Worm (Caenorhabditis elegans) whole organism, young adult: Measurements from ENCODE around the gene puf-6.
A peak's percentile ranks its signal among the peaks of the same experiment; 100 is the strongest.

Experiments used
- F33H1.4 ChIP-seq: fragments of 200-800 bp; sonication (Bioruptor generic); IDR thresholded peaks from 2 replicates; pipeline ENCODE4 v1.3.6; 2022; ENCODE audit warnings: missing genetic modification reagents, missing genetic modification characterization, missing compliant biosample characterization
- F57A8.1 ChIP-seq: fragments of 200-800 bp; sonication (Bioruptor generic); optimal IDR thresholded peaks from 2 replicates; lab custom pipeline; 2018; ENCODE audit warnings: mild to moderate bottlenecking, missing genetic modification characterization, moderate library complexity, missing compliant biosample characterization
- ZK185.1 ChIP-seq: sonication (generic microtip); optimal IDR thresholded peaks from 2 replicates; lab custom pipeline; 2016; ENCODE audit warnings: mild to moderate bottlenecking, missing genetic modification characterization, missing compliant biosample characterization; ENCODE audit not compliant: poor library complexity, severe bottlenecking
- aptf-2 ChIP-seq: fragments of 200-800 bp; sonication (Bioruptor generic); conservative IDR thresholded peaks from 2 replicates; pipeline ENCODE4 v1.3.6; 2022; ENCODE audit warnings: missing genetic modification reagents, missing genetic modification characterization, missing compliant biosample characterization
- attf-5 ChIP-seq: fragments of 200-800 bp; sonication (Bioruptor generic); optimal IDR thresholded peaks from 2 replicates; lab custom pipeline; 2018; ENCODE audit warnings: mild to moderate bottlenecking, missing genetic modification characterization, missing compliant biosample characterization
- cebp-1 ChIP-seq, 2 experiments: fragments of 200-800 bp in 1 of 2; sonication (Bioruptor generic) in 1 of 2; sonication (generic microtip) in 1 of 2; IDR thresholded peaks in 1 of 2; optimal IDR thresholded peaks in 1 of 2; 2 replicates each; pipeline versions ENCODE4 v1.3.6 to Lab custom; 2017 to 2022; ENCODE audit warnings: missing compliant biosample characterization in 2 of 2, missing genetic modification characterization in 2 of 2, mild to moderate bottlenecking in 1 of 2, missing genetic modification reagents in 1 of 2, moderate library complexity in 1 of 2
- ceh-91 ChIP-seq: fragments of 200-800 bp; sonication (Bioruptor generic); IDR thresholded peaks from 2 replicates; pipeline ENCODE4 v1.3.6; 2022; ENCODE audit warnings: missing genetic modification reagents, missing genetic modification characterization, missing compliant biosample characterization
- dox-1 ChIP-seq: fragments of 200-800 bp; sonication (Bioruptor generic); IDR thresholded peaks from 2 replicates; pipeline ENCODE4 v1.3.6; 2022; ENCODE audit warnings: missing genetic modification reagents, missing genetic modification characterization, missing compliant biosample characterization
- dpl-1 ChIP-seq: fragments of 150-350 bp; optimal IDR thresholded peaks from 2 replicates; lab custom pipeline; 2014; ENCODE audit warnings: missing biosample characterization, missing genetic modification reagents, missing genetic modification characterization
- efl-1 ChIP-seq: fragments of 150-350 bp; optimal IDR thresholded peaks from 2 replicates; lab custom pipeline; 2014; ENCODE audit warnings: missing biosample characterization, missing genetic modification reagents, missing genetic modification characterization
- ekl-4 ChIP-seq: fragments of 200-800 bp; sonication (Bioruptor generic); IDR thresholded peaks from 2 replicates; pipeline ENCODE4 v1.3.6; 2022; ENCODE audit warnings: missing genetic modification reagents, missing genetic modification characterization, missing compliant biosample characterization
- fkh-3 ChIP-seq: sonication (generic microtip); optimal IDR thresholded peaks from 2 replicates; lab custom pipeline; 2016; ENCODE audit warnings: mild to moderate bottlenecking, missing genetic modification characterization, missing compliant biosample characterization
- hlh-26 ChIP-seq: fragments of 200-800 bp; sonication (Bioruptor generic); conservative IDR thresholded peaks from 2 replicates; pipeline ENCODE4 v1.3.6; 2022; ENCODE audit warnings: missing genetic modification reagents, missing genetic modification characterization, missing compliant biosample characterization
- hmg-1.2 ChIP-seq: fragments of 200-800 bp; sonication (Bioruptor generic); IDR thresholded peaks from 2 replicates; pipeline ENCODE4 v1.3.6; 2022; ENCODE audit warnings: missing genetic modification reagents, missing genetic modification characterization, missing compliant biosample characterization
- hmg-20 ChIP-seq: fragments of 200-800 bp; sonication (Bioruptor generic); IDR thresholded peaks from 2 replicates; pipeline ENCODE4 v1.3.6; 2022; ENCODE audit warnings: missing genetic modification reagents, missing genetic modification characterization, missing compliant biosample characterization
- let-607 ChIP-seq, 2 experiments: fragments of 200-800 bp in 1 of 2; sonication (Bioruptor generic) in 1 of 2; sonication (generic microtip) in 1 of 2; optimal IDR thresholded peaks; 2 replicates each; lab custom pipeline; 2016 to 2018; ENCODE audit warnings: mild to moderate bottlenecking in 2 of 2, missing compliant biosample characterization in 2 of 2, missing genetic modification characterization in 2 of 2, moderate library complexity in 2 of 2, missing genotype in 1 of 2
- lin-40 ChIP-seq: sonication (generic microtip); optimal IDR thresholded peaks from 2 replicates; lab custom pipeline; 2016; ENCODE audit warnings: missing genetic modification characterization, mild to moderate bottlenecking, missing compliant biosample characterization, missing genotype, missing genetic modification reagents
- lin-54 ChIP-seq: fragments of 200-800 bp; sonication (Bioruptor generic); optimal IDR thresholded peaks from 2 replicates; lab custom pipeline; 2018; ENCODE audit warnings: mild to moderate bottlenecking, missing genetic modification characterization, missing compliant biosample characterization
- lsl-1 ChIP-seq: fragments of 200-800 bp; sonication (Bioruptor generic); optimal IDR thresholded peaks from 2 replicates; lab custom pipeline; 2018; ENCODE audit warnings: mild to moderate bottlenecking, missing genetic modification characterization, moderate library complexity, missing compliant biosample characterization
- madf-6 ChIP-seq: fragments of 200-800 bp; sonication (Bioruptor generic); IDR thresholded peaks from 2 replicates; pipeline ENCODE4 v1.3.6; 2022; ENCODE audit warnings: missing genetic modification reagents, missing genetic modification characterization, missing compliant biosample characterization
- madf-8 ChIP-seq: fragments of 200-800 bp; sonication (Bioruptor generic); conservative IDR thresholded peaks from 2 replicates; pipeline ENCODE4 v1.3.6; 2022; ENCODE audit warnings: missing genetic modification reagents, missing genetic modification characterization, missing compliant biosample characterization
- mcd-1 ChIP-seq: fragments of 200-800 bp; sonication (Bioruptor generic); IDR thresholded peaks from 2 replicates; pipeline ENCODE4 v1.3.6; 2022; ENCODE audit warnings: missing genetic modification reagents, missing genetic modification characterization, missing compliant biosample characterization
- nfya-1 ChIP-seq: sonication (generic microtip); optimal IDR thresholded peaks from 2 replicates; lab custom pipeline; 2017; ENCODE audit warnings: antibody characterized with exemption, missing compliant biosample characterization, missing genetic modification characterization, borderline replicate concordance; ENCODE audit not compliant: insufficient read depth
- nhr-27 ChIP-seq: fragments of 200-800 bp; sonication (Bioruptor generic); optimal IDR thresholded peaks from 2 replicates; lab custom pipeline; 2018; ENCODE audit warnings: mild to moderate bottlenecking, missing genetic modification characterization, moderate library complexity, missing compliant biosample characterization
- nhr-80 ChIP-seq: sonication (generic microtip); optimal IDR thresholded peaks from 2 replicates; lab custom pipeline; 2016; ENCODE audit warnings: missing genetic modification characterization, missing compliant biosample characterization
- pha-4 ChIP-seq: fragments of 150-350 bp; sonication (generic microtip); optimal IDR thresholded peaks from 2 replicates; lab custom pipeline; 2014; ENCODE audit warnings: missing biosample characterization, missing genetic modification reagents, missing genetic modification characterization
- snpc-4 ChIP-seq, 5 experiments: fragments of 150-350 bp in 1 of 5; sonication (generic microtip) in 4 of 5; optimal IDR thresholded peaks; 2 replicates each; lab custom pipeline; 2014 to 2018; ENCODE audit warnings: missing genetic modification characterization in 5 of 5, missing biosample characterization in 3 of 5, antibody characterized with exemption in 2 of 5, mild to moderate bottlenecking in 2 of 5, missing compliant biosample characterization in 2 of 5, missing genotype in 2 of 5, moderate library complexity in 2 of 5, missing genetic modification reagents in 1 of 5
- somi-1 ChIP-seq: fragments of 200-800 bp; sonication (Bioruptor generic); optimal IDR thresholded peaks from 2 replicates; lab custom pipeline; 2018; ENCODE audit warnings: mild to moderate bottlenecking, missing genetic modification characterization, missing compliant biosample characterization
- xnd-1 ChIP-seq: sonication (generic microtip); optimal IDR thresholded peaks from 2 replicates; lab custom pipeline; 2016; ENCODE audit warnings: missing genotype, missing genetic modification reagents, missing genetic modification characterization, missing compliant biosample characterization
- zfh-2 ChIP-seq: fragments of 200-800 bp; sonication (Bioruptor generic); conservative IDR thresholded peaks from 2 replicates; pipeline ENCODE4 v1.3.6; 2022; ENCODE audit warnings: missing genetic modification reagents, missing genetic modification characterization, missing compliant biosample characterization
- ztf-26 ChIP-seq: sonication (generic microtip); optimal IDR thresholded peaks from 2 replicates; lab custom pipeline; 2017; ENCODE audit warnings: missing genetic modification characterization, missing compliant biosample characterization
- ztf-3 ChIP-seq: fragments of 200-800 bp; sonication (Bioruptor generic); optimal IDR thresholded peaks from 2 replicates; lab custom pipeline; 2018; ENCODE audit warnings: mild to moderate bottlenecking, missing genetic modification characterization, missing compliant biosample characterization

Gene puf-6

DNA sequence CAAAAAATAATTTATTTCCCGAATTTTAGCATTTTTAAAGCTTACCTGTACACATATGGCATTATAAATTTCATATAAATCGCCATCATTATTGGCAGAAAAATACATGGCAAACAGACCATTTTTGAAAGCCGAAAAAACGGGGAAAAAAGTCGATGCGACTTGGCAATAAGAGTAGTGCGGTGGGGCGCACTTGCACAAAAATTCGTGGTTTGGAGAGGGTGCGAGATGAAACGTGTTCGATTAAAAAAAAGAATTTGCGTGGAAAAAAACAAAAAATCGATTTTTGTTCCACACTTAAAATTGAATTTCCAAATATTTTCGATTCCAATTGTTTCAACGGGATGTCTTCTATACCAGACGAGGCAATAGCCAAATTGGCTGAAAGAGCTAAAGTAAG, 6.5 kb downstream of the puf-6 start, which contains the start of gene F18A11.3:
F18A11.3 (minus strand) TSS at position 125 of the 400 bp plus-strand sequence.
- TF ChIP-seq somi-1: no peak
- no peak for TF ChIP-seq dpl-1
- TF ChIP-seq nhr-80: peak; percentile 11
- TF ChIP-seq mcd-1 (GFP tag; lab: Robert Waterston, UW): peak; percentile 80
- TF ChIP-seq attf-5 (GFP tag; lab: Kevin White, UChicago): peak; percentile 40
- peak; percentile 70 to 90 for TF ChIP-seq let-607 (tag; optimal IDR thresholded peaks at IDR 0.05; lab: Kevin White, UChicago)

DNA sequence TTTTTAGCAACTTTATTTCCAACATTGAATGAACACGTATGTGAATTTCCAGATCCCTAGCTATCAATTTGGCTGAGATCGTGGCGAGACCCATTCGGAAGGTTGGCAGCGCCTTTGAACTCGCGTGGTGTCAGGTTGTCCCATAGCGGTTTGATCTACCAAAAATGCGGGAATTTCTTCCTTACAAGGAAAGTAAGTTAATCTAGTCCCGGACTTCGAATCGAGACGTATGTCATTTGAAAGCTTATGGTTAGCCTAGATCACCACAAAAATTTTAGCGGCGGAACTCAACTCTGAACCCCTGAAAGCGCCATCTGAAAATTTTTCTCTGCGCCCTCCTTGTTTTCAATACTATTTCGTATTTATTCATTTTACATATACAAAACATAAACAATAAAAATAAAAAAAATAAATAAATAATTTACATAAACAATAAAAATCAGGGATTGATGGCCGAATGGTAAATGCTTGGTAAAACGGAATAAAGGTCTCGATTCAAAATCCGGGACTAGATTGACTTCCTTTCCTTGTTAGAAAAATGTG, 11.5 kb downstream of the puf-6 start, which contains the start of gene F18A11.2:
F18A11.2 (plus strand) TSS at position 51 of the 543 bp plus-strand sequence.
- TF ChIP-seq hmg-1.2: peak; percentile 60

DNA sequence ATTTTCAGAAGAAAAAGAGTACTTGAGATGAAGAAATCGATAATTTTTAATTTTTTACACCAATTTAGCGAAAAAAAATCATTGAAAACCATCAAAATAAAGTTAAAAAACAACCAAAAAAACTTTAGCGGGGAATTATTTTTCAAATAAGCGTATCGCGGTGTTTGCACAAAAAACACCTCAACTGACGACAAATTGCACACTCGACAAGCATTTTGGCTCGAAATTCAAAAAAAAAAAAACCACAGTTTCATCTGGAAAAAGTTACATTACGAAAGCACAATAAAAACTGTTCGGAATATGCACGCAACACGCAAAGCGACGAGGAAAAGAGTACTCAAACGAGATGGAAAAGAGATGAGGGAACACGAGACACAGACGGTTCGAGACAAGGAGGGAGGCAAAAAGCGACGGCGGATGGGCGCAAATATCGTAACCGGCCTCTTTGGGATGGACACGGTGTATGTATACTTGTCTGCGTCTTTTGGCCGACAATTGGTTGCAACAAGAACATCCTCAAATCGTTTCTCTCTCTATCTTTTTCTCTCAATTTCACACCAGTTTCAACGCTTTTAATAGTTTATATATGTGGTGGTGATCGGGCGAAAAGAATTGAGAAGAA, 12.6 kb downstream of the puf-6 start:
- TF ChIP-seq lsl-1 (GFP tag; lab: Kevin White, UChicago): peak; percentile 40
- TF ChIP-seq snpc-4 (GFP tag; optimal IDR thresholded peaks at IDR 0.05; lab: Kevin White, UChicago): no peak
- TF ChIP-seq snpc-4 (tag; optimal IDR thresholded peaks at IDR 0.05; lab: Kevin White, UChicago): peak in 2 of 4 experiments; percentile 4 to 5
- peak; percentile 58 for TF ChIP-seq efl-1 (GFP tag; lab: Kevin White, UChicago)
- peak; percentile 47 for TF ChIP-seq attf-5 (GFP tag; lab: Kevin White, UChicago)
- peak; percentile 34; the same call in 1 of the 2 replicates for TF ChIP-seq madf-8 (GFP tag; lab: Robert Waterston, UW)
- TF ChIP-seq pha-4 (tag; lab: Kevin White, UChicago): no peak
- peak; percentile 28; the same call in 1 of the 2 replicates for TF ChIP-seq F33H1.4 (GFP tag; lab: Robert Waterston, UW)
- peak; percentile 44; the same call in 1 of the 2 replicates for TF ChIP-seq hmg-1.2
- TF ChIP-seq zfh-2 (GFP tag; lab: Robert Waterston, UW): peak; percentile 70
- no peak for TF ChIP-seq nhr-27 (tag; lab: Kevin White, UChicago)
- TF ChIP-seq ekl-4 (GFP tag; lab: Robert Waterston, UW): 0 out of 2 replicates have a peak, but pooled peaks have one; percentile 9
- peak; percentile 41 for TF ChIP-seq lin-54 (GFP tag; lab: Kevin White, UChicago)
- no peak for TF ChIP-seq ztf-3
- TF ChIP-seq nfya-1 (tag; lab: Kevin White, UChicago): no peak
- no peak for TF ChIP-seq fkh-3 (tag; lab: Kevin White, UChicago)
- TF ChIP-seq aptf-2 (GFP tag; lab: Robert Waterston, UW): no peak
- peak; percentile 34 for TF ChIP-seq mcd-1 (GFP tag; lab: Robert Waterston, UW)
- TF ChIP-seq nhr-80: peak; percentile 71
- peak; percentile 24; the same call in 1 of the 2 replicates for TF ChIP-seq dox-1 (GFP tag; lab: Robert Waterston, UW)
- TF ChIP-seq xnd-1 (tag; lab: Kevin White, UChicago): peak; percentile 2
- peak; percentile 29 for TF ChIP-seq dpl-1
- TF ChIP-seq hmg-20 (GFP tag; lab: Robert Waterston, UW): no peak
- TF ChIP-seq hlh-26 (GFP tag; lab: Robert Waterston, UW): no peak
- TF ChIP-seq F57A8.1 (GFP tag; lab: Kevin White, UChicago): no peak
- no peak for TF ChIP-seq ceh-91 (GFP tag; lab: Robert Waterston, UW)
- peak; percentile 9; the same call in 1 of the 2 replicates for TF ChIP-seq madf-6
- no peak for TF ChIP-seq ztf-26 (tag; lab: Kevin White, UChicago)
- no peak for TF ChIP-seq cebp-1 (GFP tag; IDR thresholded peaks at IDR 0.05; lab: Robert Waterston, UW)
- TF ChIP-seq cebp-1 (tag; optimal IDR thresholded peaks at IDR 0.05; lab: Kevin White, UChicago): peak; percentile 62
- peak; percentile 38 for TF ChIP-seq lin-40 (tag; lab: Kevin White, UChicago)
- peak; percentile 3 for TF ChIP-seq ZK185.1 (tag; lab: Kevin White, UChicago)
